Worm (Caenorhabditis elegans) whole organism, L2 larva: ENCODE measurements around the gene C06E4.1.

ENCODE experiments used
- F13H6.1 ChIP-seq: sonication (generic microtip); optimal IDR thresholded peaks from 2 replicates; lab custom pipeline; 2016; ENCODE audit warnings: missing genetic modification characterization, missing compliant biosample characterization
- ceh-16 ChIP-seq: fragments of 150-350 bp; optimal IDR thresholded peaks from 2 replicates; lab custom pipeline; 2014; ENCODE audit warnings: missing biosample characterization, missing genetic modification characterization
- egl-27 ChIP-seq: sonication (generic microtip); optimal IDR thresholded peaks from 3 replicates; lab custom pipeline; 2017; ENCODE audit warnings: missing biosample characterization, missing genetic modification reagents, missing genetic modification characterization
- elt-3 ChIP-seq: sonication (generic microtip); optimal IDR thresholded peaks from 2 replicates; lab custom pipeline; 2017; ENCODE audit warnings: missing biosample characterization, missing genetic modification characterization
- lin-39 ChIP-seq: fragments of 150-350 bp; optimal IDR thresholded peaks from 2 replicates; lab custom pipeline; 2014; ENCODE audit warnings: missing biosample characterization, missing genetic modification reagents, missing genetic modification characterization
- lsy-2 ChIP-seq, 2 experiments: fragments of 150-350 bp in 1 of 2; sonication (generic microtip) in 1 of 2; optimal IDR thresholded peaks; 2 replicates each; lab custom pipeline; 2014 to 2017; ENCODE audit warnings: missing biosample characterization in 2 of 2, missing genetic modification characterization in 2 of 2
- nhr-11 ChIP-seq: fragments of 150-350 bp; optimal IDR thresholded peaks from 2 replicates; lab custom pipeline; 2014; ENCODE audit warnings: missing biosample characterization, missing genetic modification characterization
- nhr-77 ChIP-seq: fragments of 150-350 bp; optimal IDR thresholded peaks from 2 replicates; lab custom pipeline; 2014; ENCODE audit warnings: missing biosample characterization, missing genetic modification characterization
- skn-1 ChIP-seq: sonication (generic microtip); optimal IDR thresholded peaks from 2 replicates; lab custom pipeline; 2017; ENCODE audit warnings: missing biosample characterization, missing genetic modification characterization
- unc-55 ChIP-seq: fragments of 150-350 bp; sonication (generic microtip); optimal IDR thresholded peaks from 3 replicates; lab custom pipeline; 2014; ENCODE audit warnings: missing biosample characterization, missing genetic modification reagents, missing genetic modification characterization
- unc-62 ChIP-seq: fragments of 150-350 bp; optimal IDR thresholded peaks from 2 replicates; lab custom pipeline; 2014; ENCODE audit warnings: missing biosample characterization, missing genetic modification reagents, missing genetic modification characterization
- ztf-11 ChIP-seq: sonication (generic microtip); optimal IDR thresholded peaks from 2 replicates; lab custom pipeline; 2017; ENCODE audit warnings: missing biosample characterization, missing genetic modification characterization

- TF ChIP-seq ceh-16 (tag; lab: Kevin White, UChicago) (no peak), lsy-2 (tag; optimal IDR thresholded peaks at IDR 0.05; lab: Kevin White, UChicago) (no peak), elt-3 (no peak), unc-55 (GFP tag; lab: Kevin White, UChicago) (no peak), nhr-77 (tag; lab: Kevin White, UChicago) (no peak), egl-27 (tag; lab: Kevin White, UChicago) (no peak), skn-1 (tag; lab: Kevin White, UChicago) (no peak), F13H6.1 (tag; lab: Kevin White, UChicago) (no peak), ztf-11 (tag; lab: Kevin White, UChicago) (no peak), unc-62 (GFP tag; lab: Kevin White, UChicago) (no peak), nhr-11 (no peak), lin-39 (tag; lab: Kevin White, UChicago) (no peak)
These were observed 29.8 kb upstream of the C06E4.1 start for ce11 chrIV:7253271-7253670.
